Fruit fly (Drosophila melanogaster) whole organism, prepupa: ENCODE results near the gene CG42717.

Source experiments
- CG11902 ChIP-seq: fragments of 200-800 bp; sonication (Bioruptor generic); optimal IDR thresholded peaks from 3 replicates; lab custom pipeline; 2016; ENCODE audit warnings: missing biosample characterization, missing genetic modification characterization
- CG1621 ChIP-seq: fragments of 200-800 bp; sonication (Bioruptor generic); optimal IDR thresholded peaks from 3 replicates; lab custom pipeline; 2018; ENCODE audit warnings: missing biosample characterization, mild to moderate bottlenecking, missing genetic modification characterization
- CG34406 ChIP-seq: fragments of 200-800 bp; sonication (Bioruptor generic); optimal IDR thresholded peaks from 3 replicates; lab custom pipeline; 2016; ENCODE audit warnings: missing biosample characterization, missing genetic modification characterization
- CG3919 ChIP-seq: fragments of 200-800 bp; sonication (Bioruptor generic); optimal IDR thresholded peaks from 3 replicates; lab custom pipeline; 2016; ENCODE audit warnings: missing biosample characterization, missing genetic modification characterization
- CG6808 ChIP-seq: fragments of 200-800 bp; sonication (Bioruptor generic); optimal IDR thresholded peaks from 3 replicates; lab custom pipeline; 2017; ENCODE audit warnings: missing biosample characterization, missing genetic modification characterization, mild to moderate bottlenecking, moderate library complexity, missing genetic modification reagents
- CG6854 ChIP-seq: fragments of 200-800 bp; sonication (Bioruptor generic); optimal IDR thresholded peaks from 2 replicates; lab custom pipeline; 2017; ENCODE audit warnings: missing biosample characterization, mild to moderate bottlenecking, missing genetic modification characterization
- Eip93F ChIP-seq: fragments of 200-800 bp; sonication (Bioruptor generic); optimal IDR thresholded peaks from 2 replicates; lab custom pipeline; 2016; ENCODE audit warnings: missing biosample characterization, mild to moderate bottlenecking, missing genetic modification characterization
- Hr4 ChIP-seq: fragments of 200-800 bp; sonication (Bioruptor generic); optimal IDR thresholded peaks from 3 replicates; lab custom pipeline; 2016; ENCODE audit warnings: missing biosample characterization, missing genetic modification characterization
- OdsH ChIP-seq: fragments of 200-800 bp; sonication (Bioruptor generic); optimal IDR thresholded peaks from 3 replicates; lab custom pipeline; 2016; ENCODE audit warnings: missing biosample characterization, missing genetic modification characterization
- dsx ChIP-seq: fragments of 200-800 bp; optimal IDR thresholded peaks from 3 replicates; lab custom pipeline; 2019; ENCODE audit warnings: missing biosample characterization, mild to moderate bottlenecking, missing genetic modification characterization, moderate library complexity; ENCODE audit not compliant: poor library complexity, severe bottlenecking
- pdm3 ChIP-seq: fragments of 200-800 bp; sonication (Bioruptor generic); optimal IDR thresholded peaks from 3 replicates; lab custom pipeline; 2016; ENCODE audit warnings: missing biosample characterization, missing genetic modification characterization
- salr ChIP-seq, 2 experiments: fragments of 200-800 bp; sonication (Bioruptor generic); optimal IDR thresholded peaks; 3 replicates each; lab custom pipeline; 2016 to 2018; ENCODE audit warnings: missing biosample characterization in 2 of 2, missing genetic modification characterization in 2 of 2, mild to moderate bottlenecking in 1 of 2

DNA sequence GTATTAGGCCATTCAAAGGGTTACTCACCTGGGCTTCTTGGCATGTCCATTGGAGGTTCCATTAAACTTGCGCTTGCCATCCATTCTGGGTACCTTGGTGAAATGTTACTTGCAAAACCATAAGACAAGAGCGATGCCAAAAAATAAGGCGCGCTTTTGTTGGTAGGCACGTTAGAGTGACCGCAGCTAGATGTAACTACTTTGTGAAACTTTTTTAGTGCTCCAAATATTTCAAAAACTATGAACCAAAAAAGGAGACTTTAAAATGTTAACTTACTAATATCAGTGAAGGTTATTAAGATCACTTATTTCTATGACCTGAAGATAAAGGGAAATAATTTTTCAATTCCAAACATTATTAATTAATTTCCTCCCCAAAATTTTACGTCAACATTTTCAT is 45.4 kb downstream of the CG42717 start, which contains the start of gene PolD1:
- no peak for TF ChIP-seq pdm3
- TF ChIP-seq CG6854 = no peak
- TF ChIP-seq salr (GFP tag; optimal IDR thresholded peaks at IDR 0.05; lab: Kevin White, UChicago) = no peak
- TF ChIP-seq CG34406 (GFP tag; lab: Kevin White, UChicago) = no peak
- TF ChIP-seq CG11902 (GFP tag; lab: Kevin White, UChicago) = no peak
- no peak for TF ChIP-seq CG3919 (GFP tag; lab: Kevin White, UChicago)
- TF ChIP-seq OdsH (GFP tag; lab: Kevin White, UChicago) = no peak
- no peak for TF ChIP-seq CG6808 (GFP tag; lab: Kevin White, UChicago)
- no peak for TF ChIP-seq dsx (GFP tag; lab: Kevin White, UChicago)
- no peak for TF ChIP-seq Eip93F (GFP tag; lab: Kevin White, UChicago)
- no peak for TF ChIP-seq CG1621 (tag; lab: Kevin White, UChicago)
- TF ChIP-seq Hr4 (GFP tag; lab: Kevin White, UChicago) = no peak
